Fruit fly (Drosophila melanogaster): ENCODE results near the gene PGS1.

- TF ChIP-seq CG8281 (tag; optimal IDR thresholded peaks at IDR 0.05), result no peak
- no peak for TF ChIP-seq CG13296 (GFP tag; optimal IDR thresholded peaks at IDR 0.05)
- no peak for TF ChIP-seq CG1832 (GFP tag; optimal IDR thresholded peaks at IDR 0.05)
- no peak for TF ChIP-seq ken (GFP tag; IDR thresholded peaks at IDR 0.05)
- TF ChIP-seq CG9215 (GFP tag; IDR thresholded peaks at IDR 0.05), result no peak
- no peak for TF ChIP-seq wor (GFP tag; IDR thresholded peaks at IDR 0.05)
- no peak for TF ChIP-seq CG6175 (GFP tag; IDR thresholded peaks at IDR 0.05)
- TF ChIP-seq B-H1 (GFP tag; IDR thresholded peaks at IDR 0.05), result no peak
Observed at dm6 chr3R:18705150-18705549, 40.7 kb downstream of the PGS1 start, which contains the start of the genes ChAT and VAChT.
